Fruit fly (Drosophila melanogaster) whole organism, pupa: Measurements from ENCODE around the gene Obp99a.

Experiments
- CG10348 ChIP-seq: fragments of 200-800 bp; sonication (Bioruptor generic); IDR thresholded peaks from 2 replicates; pipeline ENCODE4 v1.3.6; 2022; ENCODE audit warnings: missing biosample characterization, missing genetic modification characterization
- CG12605 ChIP-seq: fragments of 200-800 bp; sonication (Bioruptor generic); IDR thresholded peaks from 2 replicates; pipeline ENCODE4 v1.3.6; 2022; ENCODE audit warnings: missing biosample characterization, missing genetic modification characterization
- CG13204 ChIP-seq: fragments of 200-800 bp; sonication (Bioruptor generic); optimal IDR thresholded peaks from 2 replicates; lab custom pipeline; 2018; ENCODE audit warnings: missing biosample characterization, mild to moderate bottlenecking, missing genetic modification characterization, moderate library complexity
- CG14655 ChIP-seq: fragments of 200-800 bp; sonication (Bioruptor generic); optimal IDR thresholded peaks from 3 replicates; lab custom pipeline; 2017; ENCODE audit warnings: mild to moderate bottlenecking, missing biosample characterization, missing genetic modification reagents, missing genetic modification characterization
- EcR ChIP-seq: fragments of 200-800 bp; sonication (Bioruptor generic); optimal IDR thresholded peaks from 3 replicates; lab custom pipeline; 2019; ENCODE audit warnings: missing biosample characterization, missing genetic modification characterization, mild to moderate bottlenecking, moderate library complexity, missing genetic modification reagents
- Pif1B ChIP-seq: fragments of 200-800 bp; sonication (Bioruptor generic); optimal IDR thresholded peaks from 3 replicates; lab custom pipeline; 2016; ENCODE audit warnings: missing biosample characterization, missing genetic modification characterization
- Snoo ChIP-seq: fragments of 200-800 bp; sonication (Bioruptor generic); optimal IDR thresholded peaks from 3 replicates; lab custom pipeline; 2017; ENCODE audit warnings: missing biosample characterization, mild to moderate bottlenecking, missing genetic modification characterization, inconsistent platforms
- fd96Ca ChIP-seq: fragments of 200-800 bp; sonication (Bioruptor generic); IDR thresholded peaks from 3 replicates; pipeline ENCODE4 v1.3.6; 2022; ENCODE audit warnings: missing biosample characterization, missing genetic modification characterization

DNA sequence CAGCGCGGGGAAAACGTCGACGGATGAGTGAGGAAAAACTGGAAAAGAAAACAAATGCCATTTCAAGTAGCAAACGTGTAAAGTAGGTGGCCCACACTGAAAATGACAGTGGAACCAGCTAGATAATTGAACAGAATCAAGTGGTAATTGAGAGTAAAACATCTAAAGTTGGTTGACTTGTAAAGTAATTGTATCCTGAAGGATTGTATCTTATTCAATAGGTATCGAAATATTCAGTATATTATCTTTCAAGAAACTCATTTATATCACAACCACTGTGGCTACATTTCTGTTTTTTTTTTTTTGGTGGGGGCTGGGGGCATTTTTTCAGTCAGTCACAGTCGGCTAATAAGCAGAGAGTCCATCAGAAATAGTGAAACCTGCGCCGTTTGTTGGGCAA lies 27.8 kb downstream of the Obp99a start:
- TF ChIP-seq CG13204 (GFP tag; lab: Kevin White, UChicago), result no peak
- no peak for TF ChIP-seq EcR
- TF ChIP-seq Snoo (tag; lab: Kevin White, UChicago), result no peak
- no peak for TF ChIP-seq CG12605 (GFP tag; lab: Robert Waterston, UW)
- TF ChIP-seq fd96Ca, result no peak
- no peak for TF ChIP-seq Pif1B (GFP tag; lab: Kevin White, UChicago)
- no peak for TF ChIP-seq CG14655
- no peak for TF ChIP-seq CG10348 (GFP tag; lab: Robert Waterston, UW)
